Fruit fly (Drosophila melanogaster): ENCODE results near the gene rdog.

- TF ChIP-seq CG7045 (GFP tag; optimal IDR thresholded peaks at IDR 0.05) (no peak), ovo (GFP tag; optimal IDR thresholded peaks at IDR 0.05) (no peak), Clk (GFP tag; optimal IDR thresholded peaks at IDR 0.05) (no peak), CG14711 (tag; optimal IDR thresholded peaks at IDR 0.05) (no peak), Mnt (GFP tag; optimal IDR thresholded peaks at IDR 0.05) (peak; percentile 12), CG5204 (GFP tag; optimal IDR thresholded peaks at IDR 0.05) (no peak), CG12768 (GFP tag; optimal IDR thresholded peaks at IDR 0.05) (no peak)
Measured at dm6 chr3R:29158721-29159120, 799 bp downstream of the rdog start.
